Worm (Caenorhabditis elegans): Measurements from ENCODE around the gene egas-3.

DNA sequence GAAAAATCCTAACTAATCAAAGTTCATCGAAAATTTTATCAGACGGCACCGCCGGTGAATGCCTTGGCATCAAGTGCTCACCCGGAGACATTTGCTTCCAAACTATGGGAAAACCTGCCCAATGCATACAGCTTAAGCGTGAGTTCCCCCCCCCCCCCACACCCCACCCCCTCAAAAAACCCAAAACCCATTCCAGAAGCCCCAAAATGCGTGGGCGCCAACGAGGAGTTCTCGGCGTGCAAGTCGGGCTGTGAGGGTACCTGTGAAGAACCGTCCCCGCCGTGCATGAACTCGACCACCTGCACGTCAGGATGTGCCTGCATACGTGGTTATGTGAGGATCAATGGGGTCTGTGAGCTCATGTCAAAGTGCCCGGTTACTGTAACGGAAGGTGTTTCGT lies 38.2 kb upstream of the egas-3 start:
- TF ChIP-seq mxl-1 (tag; optimal IDR thresholded peaks at IDR 0.05) (no peak), cebp-2 (GFP tag; IDR thresholded peaks at IDR 0.05) (no peak), C06A6.2 (GFP tag; conservative IDR thresholded peaks at IDR 0.05) (no peak), efl-1 (GFP tag; optimal IDR thresholded peaks at IDR 0.05) (no peak), rcor-1 (GFP tag; IDR thresholded peaks at IDR 0.05) (no peak), madf-3 (GFP tag; IDR thresholded peaks at IDR 0.05) (no peak), akir-1 (GFP tag; optimal IDR thresholded peaks at IDR 0.05) (no peak), F22D6.2 (tag; optimal IDR thresholded peaks at IDR 0.05) (no peak)
